Worm (Caenorhabditis elegans) whole organism, L4 larva: ENCODE data around the gene srz-15.
A peak's percentile ranks its signal among the peaks of the same experiment; 100 is the strongest.

Experiments
- R02D3.7 ChIP-seq: fragments of 150-350 bp; sonication (generic microtip); optimal IDR thresholded peaks from 3 replicates; lab custom pipeline; 2014; ENCODE audit warnings: missing biosample characterization, missing genetic modification characterization
- Y5F2A.4 ChIP-seq: fragments of 200-800 bp; sonication (Bioruptor generic); optimal IDR thresholded peaks from 2 replicates; lab custom pipeline; 2018; ENCODE audit warnings: mild to moderate bottlenecking, missing genetic modification characterization, missing compliant biosample characterization
- Y75B8A.6 ChIP-seq: fragments of 200-800 bp; sonication (Bioruptor generic); IDR thresholded peaks from 2 replicates; pipeline ENCODE4 v1.3.6; 2022; ENCODE audit warnings: missing genetic modification reagents, missing genetic modification characterization, missing compliant biosample characterization
- ceh-20 ChIP-seq: fragments of 200-800 bp; sonication (Bioruptor generic); IDR thresholded peaks from 2 replicates; pipeline ENCODE4 v1.3.6; 2022; ENCODE audit warnings: missing genetic modification reagents, missing genetic modification characterization, missing compliant biosample characterization
- ceh-28 ChIP-seq: fragments of 150-350 bp; optimal IDR thresholded peaks from 2 replicates; lab custom pipeline; 2014; ENCODE audit warnings: missing biosample characterization, missing genetic modification reagents, missing genetic modification characterization
- ceh-32 ChIP-seq: sonication (generic microtip); optimal IDR thresholded peaks from 2 replicates; lab custom pipeline; 2016; ENCODE audit warnings: mild to moderate bottlenecking, missing genetic modification characterization, missing compliant biosample characterization; ENCODE audit not compliant: poor library complexity
- ceh-44 ChIP-seq: fragments of 200-800 bp; sonication (Bioruptor generic); IDR thresholded peaks from 2 replicates; pipeline ENCODE4 v1.3.6; 2022; ENCODE audit warnings: missing genetic modification reagents, missing genetic modification characterization, missing compliant biosample characterization
- ceh-62 ChIP-seq: sonication (generic microtip); optimal IDR thresholded peaks from 2 replicates; lab custom pipeline; 2017; ENCODE audit warnings: missing biosample characterization, missing genetic modification characterization
- ctbp-1 ChIP-seq: fragments of 200-800 bp; sonication (Bioruptor generic); IDR thresholded peaks from 2 replicates; pipeline ENCODE4 v1.3.6; 2022; ENCODE audit warnings: missing genetic modification reagents, missing genetic modification characterization, missing compliant biosample characterization
- daf-16 ChIP-seq, 3 experiments: sonication (generic microtip); optimal IDR thresholded peaks; 2 replicates each; lab custom pipeline; 2016 to 2017; ENCODE audit warnings: missing genetic modification characterization in 3 of 3, missing genetic modification reagents in 3 of 3, mild to moderate bottlenecking in 2 of 3, missing compliant biosample characterization in 2 of 3, missing biosample characterization in 1 of 3, moderate library complexity in 1 of 3
- dmd-6 ChIP-seq: fragments of 200-800 bp; sonication (Bioruptor generic); IDR thresholded peaks from 2 replicates; pipeline ENCODE4 v1.3.6; 2022; ENCODE audit warnings: missing genetic modification reagents, missing genetic modification characterization, missing compliant biosample characterization
- dmd-8 ChIP-seq: fragments of 200-800 bp; sonication (Bioruptor generic); IDR thresholded peaks from 2 replicates; pipeline ENCODE4 v1.3.6; 2022; ENCODE audit warnings: missing genetic modification characterization, missing compliant biosample characterization
- dpl-1 ChIP-seq: fragments of 150-350 bp; optimal IDR thresholded peaks from 2 replicates; lab custom pipeline; 2014; ENCODE audit warnings: missing biosample characterization, missing genetic modification reagents, missing genetic modification characterization
- dve-1 ChIP-seq: sonication (generic microtip); optimal IDR thresholded peaks from 2 replicates; lab custom pipeline; 2017; ENCODE audit warnings: antibody characterized with exemption, mild to moderate bottlenecking, missing genetic modification characterization, missing compliant biosample characterization; ENCODE audit not compliant: insufficient read depth
- egl-27 ChIP-seq: sonication (generic microtip); optimal IDR thresholded peaks from 3 replicates; lab custom pipeline; 2017; ENCODE audit warnings: missing biosample characterization, missing genetic modification reagents, missing genetic modification characterization
- fos-1 ChIP-seq: fragments of 150-350 bp; optimal IDR thresholded peaks from 2 replicates; lab custom pipeline; 2014; ENCODE audit warnings: missing biosample characterization, missing genetic modification characterization
- hlh-11 ChIP-seq: fragments of 200-800 bp; sonication (Bioruptor generic); optimal IDR thresholded peaks from 2 replicates; lab custom pipeline; 2018; ENCODE audit warnings: mild to moderate bottlenecking, missing genetic modification characterization, missing compliant biosample characterization
- hlh-30 ChIP-seq: sonication (generic microtip); optimal IDR thresholded peaks from 2 replicates; lab custom pipeline; 2017; ENCODE audit warnings: antibody characterized with exemption, mild to moderate bottlenecking, missing genetic modification characterization, missing compliant biosample characterization; ENCODE audit not compliant: insufficient read depth
- jun-1 ChIP-seq: fragments of 150-350 bp; optimal IDR thresholded peaks from 2 replicates; lab custom pipeline; 2014; ENCODE audit warnings: missing biosample characterization, missing genetic modification reagents, missing genetic modification characterization
- lin-13 ChIP-seq: fragments of 150-350 bp; optimal IDR thresholded peaks from 2 replicates; lab custom pipeline; 2014; ENCODE audit warnings: missing biosample characterization, missing genetic modification reagents, missing genetic modification characterization
- lin-15B ChIP-seq: fragments of 150-350 bp; sonication (generic microtip); optimal IDR thresholded peaks from 3 replicates; lab custom pipeline; 2014; ENCODE audit warnings: missing biosample characterization, missing genetic modification characterization
- lir-3 ChIP-seq: sonication (generic microtip); optimal IDR thresholded peaks from 2 replicates; lab custom pipeline; 2016; ENCODE audit warnings: mild to moderate bottlenecking, missing genetic modification characterization, missing compliant biosample characterization
- mdl-1 ChIP-seq, 2 experiments: fragments of 150-350 bp in 1 of 2; sonication (generic microtip) in 1 of 2; optimal IDR thresholded peaks; 2 replicates each; lab custom pipeline; 2014 to 2017; ENCODE audit warnings: missing biosample characterization in 2 of 2, missing genetic modification characterization in 2 of 2
- mep-1 ChIP-seq: fragments of 150-350 bp; sonication (generic microtip); optimal IDR thresholded peaks from 3 replicates; lab custom pipeline; 2014; ENCODE audit warnings: missing biosample characterization, missing genetic modification characterization
- nhr-10 ChIP-seq: fragments of 150-350 bp; optimal IDR thresholded peaks from 2 replicates; lab custom pipeline; 2014; ENCODE audit warnings: missing biosample characterization, missing genetic modification characterization
- nhr-28 ChIP-seq: fragments of 150-350 bp; optimal IDR thresholded peaks from 2 replicates; lab custom pipeline; 2014; ENCODE audit warnings: missing biosample characterization, missing genetic modification characterization
- nhr-41 ChIP-seq: fragments of 200-800 bp; sonication (Bioruptor generic); IDR thresholded peaks from 2 replicates; pipeline ENCODE4 v1.3.6; 2022; ENCODE audit warnings: missing genetic modification reagents, missing genetic modification characterization, missing compliant biosample characterization
- nhr-48 ChIP-seq: sonication (generic microtip); optimal IDR thresholded peaks from 2 replicates; lab custom pipeline; 2016; ENCODE audit warnings: mild to moderate bottlenecking, missing genetic modification characterization, missing compliant biosample characterization
- nhr-6 ChIP-seq: fragments of 150-350 bp; optimal IDR thresholded peaks from 2 replicates; lab custom pipeline; 2014; ENCODE audit warnings: missing biosample characterization, missing genetic modification characterization
- nhr-76 ChIP-seq: fragments of 150-350 bp; optimal IDR thresholded peaks from 2 replicates; lab custom pipeline; 2014; ENCODE audit warnings: missing biosample characterization, missing genetic modification characterization
- nhr-77 ChIP-seq: fragments of 150-350 bp; optimal IDR thresholded peaks from 2 replicates; lab custom pipeline; 2014; ENCODE audit warnings: missing biosample characterization, missing genetic modification characterization
- php-3 ChIP-seq: fragments of 200-800 bp; sonication (Bioruptor generic); IDR thresholded peaks from 2 replicates; pipeline ENCODE4 v1.3.6; 2022; ENCODE audit warnings: missing genetic modification reagents, missing genetic modification characterization, missing compliant biosample characterization
- pqm-1 ChIP-seq: sonication (generic microtip); optimal IDR thresholded peaks from 2 replicates; lab custom pipeline; 2017; ENCODE audit warnings: missing biosample characterization, missing genetic modification characterization
- saeg-2 ChIP-seq: fragments of 200-800 bp; sonication (Bioruptor generic); IDR thresholded peaks from 2 replicates; pipeline ENCODE4 v1.3.6; 2022; ENCODE audit warnings: missing genetic modification reagents, missing genetic modification characterization, missing compliant biosample characterization
- sdz-12 ChIP-seq: fragments of 200-800 bp; sonication (Bioruptor generic); optimal IDR thresholded peaks from 2 replicates; lab custom pipeline; 2018; ENCODE audit warnings: mild to moderate bottlenecking, missing genetic modification characterization, missing compliant biosample characterization
- snpc-1.2 ChIP-seq: fragments of 200-800 bp; sonication (Bioruptor generic); IDR thresholded peaks from 2 replicates; pipeline ENCODE4 v1.3.6; 2022; ENCODE audit warnings: missing genetic modification reagents, missing genetic modification characterization, missing compliant biosample characterization
- snpc-4 ChIP-seq: fragments of 150-350 bp; optimal IDR thresholded peaks from 2 replicates; lab custom pipeline; 2014; ENCODE audit warnings: missing biosample characterization, missing genetic modification characterization
- spr-1 ChIP-seq: sonication (generic microtip); optimal IDR thresholded peaks from 2 replicates; lab custom pipeline; 2016; ENCODE audit warnings: mild to moderate bottlenecking, missing genetic modification characterization, missing compliant biosample characterization
- tag-97 ChIP-seq: fragments of 200-800 bp; sonication (Bioruptor generic); IDR thresholded peaks from 2 replicates; pipeline ENCODE4 v1.3.6; 2022; ENCODE audit warnings: missing genetic modification characterization, missing compliant biosample characterization
- tra-1 ChIP-seq: fragments of 200-800 bp; sonication (Bioruptor generic); IDR thresholded peaks from 2 replicates; pipeline ENCODE4 v1.3.6; 2022; ENCODE audit warnings: missing genetic modification reagents, missing genetic modification characterization, missing compliant biosample characterization
- unc-62 ChIP-seq, 3 experiments: fragments of 150-350 bp in 1 of 3; sonication (generic microtip); optimal IDR thresholded peaks in 2 of 3; peaks in 1 of 3; 1 replicate in 1 of 3; 2 replicates in 2 of 3; lab custom pipeline; 2014 to 2017; ENCODE audit warnings: missing biosample characterization in 3 of 3, missing genetic modification characterization in 3 of 3, missing genetic modification reagents in 3 of 3, missing genotype in 1 of 3
- zip-11 ChIP-seq: fragments of 200-800 bp; sonication (Bioruptor generic); IDR thresholded peaks from 2 replicates; pipeline ENCODE4 v1.3.6; 2022; ENCODE audit warnings: missing genetic modification characterization, missing compliant biosample characterization

Gene srz-15

ce11 chrIV:12915479-12915878, at the start of gene srz-15:
Gene srz-15, plus strand, starts transcription at chrIV:12915779.
- TF ChIP-seq lin-15B (tag; lab: Kevin White, UChicago) (no peak), R02D3.7 (tag; lab: Kevin White, UChicago) (no peak), ceh-32 (tag; lab: Kevin White, UChicago) (no peak), fos-1 (no peak), lir-3 (no peak), snpc-1.2 (GFP tag; lab: Robert Waterston, UW) (no peak), ctbp-1 (GFP tag; lab: Robert Waterston, UW) (no peak), nhr-10 (tag; lab: Kevin White, UChicago) (no peak), zip-11 (GFP tag; lab: Robert Waterston, UW) (no peak), Y75B8A.6 (GFP tag; lab: Robert Waterston, UW) (no peak), dmd-8 (GFP tag; lab: Robert Waterston, UW) (no peak), saeg-2 (GFP tag; lab: Robert Waterston, UW) (no peak), sdz-12 (no peak)

ce11 chrIV:12865884-12866283, 49.7 kb upstream of the srz-15 start, which contains the start of gene clec-186:
Gene clec-186, plus strand, starts transcription at chrIV:12866109.
- TF ChIP-seq dve-1: peak; percentile 60
- TF ChIP-seq tra-1 (GFP tag; lab: Robert Waterston, UW): peak; percentile 36; the same call in 1 of the 2 replicates
- TF ChIP-seq pqm-1: peak; percentile 84
- peak; percentile 77 for TF ChIP-seq nhr-28 (tag; lab: Kevin White, UChicago)
- no peak for TF ChIP-seq ceh-44 (GFP tag; lab: Robert Waterston, UW)
- TF ChIP-seq unc-62 (GFP tag; optimal IDR thresholded peaks at IDR 0.05 in 1 of 2; lab: Kevin White, UChicago): peak in 1 of 2 experiments; percentile 85
- TF ChIP-seq unc-62 (tag; optimal IDR thresholded peaks at IDR 0.05; lab: Kevin White, UChicago): no peak
- peak; percentile 95 for TF ChIP-seq dmd-6 (GFP tag; lab: Robert Waterston, UW)
- TF ChIP-seq hlh-11 (tag; lab: Kevin White, UChicago): peak; percentile 72
- no peak for TF ChIP-seq lin-13 (GFP tag; lab: Kevin White, UChicago)
- peak; percentile 67; the same call in 1 of the 2 replicates for TF ChIP-seq php-3
- TF ChIP-seq lir-3: no peak
- no peak for TF ChIP-seq egl-27 (tag; lab: Kevin White, UChicago)
- TF ChIP-seq Y5F2A.4 (GFP tag; lab: Kevin White, UChicago): no peak
- TF ChIP-seq nhr-41: peak; percentile 80; the same call in 1 of the 2 replicates
- TF ChIP-seq Y75B8A.6 (GFP tag; lab: Robert Waterston, UW): no peak
- peak; percentile 49 for TF ChIP-seq nhr-48 (tag; lab: Kevin White, UChicago)
- no peak for TF ChIP-seq ceh-20 (GFP tag; lab: Robert Waterston, UW)
- peak; percentile 29 for TF ChIP-seq nhr-6
- no peak for TF ChIP-seq ceh-28 (tag; lab: Kevin White, UChicago)
- no peak for TF ChIP-seq dpl-1
- TF ChIP-seq hlh-30 (tag; lab: Kevin White, UChicago): peak; percentile 15
- TF ChIP-seq daf-16 (GFP tag; optimal IDR thresholded peaks at IDR 0.05; lab: Kevin White, UChicago): no peak
- TF ChIP-seq daf-16 (tag; optimal IDR thresholded peaks at IDR 0.05; lab: Kevin White, UChicago): no peak
- TF ChIP-seq snpc-1.2 (GFP tag; lab: Robert Waterston, UW): no peak
- peak; percentile 38 for TF ChIP-seq nhr-77 (tag; lab: Kevin White, UChicago)
- no peak for TF ChIP-seq saeg-2 (GFP tag; lab: Robert Waterston, UW)
- TF ChIP-seq nhr-76 (tag; lab: Kevin White, UChicago): no peak
- no peak for TF ChIP-seq spr-1
- no peak for TF ChIP-seq jun-1 (tag; lab: Kevin White, UChicago)

ce11 chrIV:12869383-12869782, 46.2 kb upstream of the srz-15 start:
- no peak for TF ChIP-seq lir-3
- TF ChIP-seq saeg-2 (GFP tag; lab: Robert Waterston, UW): no peak
- TF ChIP-seq dmd-6 (GFP tag; lab: Robert Waterston, UW): peak; percentile 71; the same call in 1 of the 2 replicates
- TF ChIP-seq ceh-32 (tag; lab: Kevin White, UChicago): no peak
- TF ChIP-seq mdl-1 (tag; optimal IDR thresholded peaks at IDR 0.05; lab: Kevin White, UChicago): no peak
- TF ChIP-seq nhr-48 (tag; lab: Kevin White, UChicago): peak; percentile 4
- no peak for TF ChIP-seq mep-1
- TF ChIP-seq hlh-11 (tag; lab: Kevin White, UChicago): peak; percentile 44
- no peak for TF ChIP-seq snpc-4 (tag; lab: Kevin White, UChicago)
- no peak for TF ChIP-seq lin-15B (tag; lab: Kevin White, UChicago)
- TF ChIP-seq tag-97 (GFP tag; lab: Robert Waterston, UW): no peak
- peak; percentile 73 for TF ChIP-seq pqm-1
- TF ChIP-seq ceh-62 (tag; lab: Kevin White, UChicago): no peak
- TF ChIP-seq nhr-28 (tag; lab: Kevin White, UChicago): peak; percentile 11
- no peak for TF ChIP-seq Y5F2A.4 (GFP tag; lab: Kevin White, UChicago)
